Worm (Caenorhabditis elegans) whole organism, L3 larva: ENCODE measurements around the gene lrx-1.

ENCODE experiments used
- R02D3.7 ChIP-seq: fragments of 150-350 bp; optimal IDR thresholded peaks from 2 replicates; lab custom pipeline; 2014; ENCODE audit warnings: missing biosample characterization, missing genetic modification characterization
- ZK546.5 ChIP-seq: sonication (generic microtip); optimal IDR thresholded peaks from 2 replicates; lab custom pipeline; 2017; ENCODE audit warnings: missing biosample characterization, missing genetic modification characterization
- aly-2 ChIP-seq: fragments of 150-350 bp; optimal IDR thresholded peaks from 2 replicates; lab custom pipeline; 2014; ENCODE audit warnings: missing biosample characterization, missing genetic modification characterization
- ama-1 ChIP-seq: fragments of 150-350 bp; optimal IDR thresholded peaks from 2 replicates; lab custom pipeline; 2018
- ceh-16 ChIP-seq: sonication (generic microtip); optimal IDR thresholded peaks from 2 replicates; lab custom pipeline; 2017; ENCODE audit warnings: missing biosample characterization, missing genetic modification characterization
- ceh-28 ChIP-seq: fragments of 150-350 bp; optimal IDR thresholded peaks from 2 replicates; lab custom pipeline; 2014; ENCODE audit warnings: missing biosample characterization, missing genetic modification reagents, missing genetic modification characterization
- ceh-82 ChIP-seq: fragments of 150-350 bp; optimal IDR thresholded peaks from 2 replicates; lab custom pipeline; 2014; ENCODE audit warnings: missing biosample characterization, missing genetic modification characterization
- ceh-9 ChIP-seq: sonication (generic microtip); optimal IDR thresholded peaks from 2 replicates; lab custom pipeline; 2018; ENCODE audit warnings: missing biosample characterization, missing genetic modification characterization
- daf-12 ChIP-seq: fragments of 150-350 bp; optimal IDR thresholded peaks from 2 replicates; lab custom pipeline; 2014; ENCODE audit warnings: missing biosample characterization, missing genetic modification reagents, missing genetic modification characterization
- egl-27 ChIP-seq: sonication (generic microtip); optimal IDR thresholded peaks from 4 replicates; lab custom pipeline; 2017; ENCODE audit warnings: missing biosample characterization, missing genetic modification reagents, missing genetic modification characterization
- elt-2 ChIP-seq: sonication (generic microtip); optimal IDR thresholded peaks from 2 replicates; lab custom pipeline; 2016; ENCODE audit warnings: missing genetic modification reagents, mild to moderate bottlenecking, missing genetic modification characterization, missing compliant biosample characterization
- elt-3 ChIP-seq, 3 experiments: fragments of 150-350 bp in 1 of 3; sonication (generic microtip) in 2 of 3; optimal IDR thresholded peaks; 2 replicates in 2 of 3; 4 replicates in 1 of 3; lab custom pipeline; 2014 to 2017; ENCODE audit warnings: missing biosample characterization in 3 of 3, missing genetic modification characterization in 3 of 3
- fkh-10 ChIP-seq: sonication (generic microtip); optimal IDR thresholded peaks from 2 replicates; lab custom pipeline; 2017; ENCODE audit warnings: missing biosample characterization, missing genetic modification reagents, missing genetic modification characterization
- fkh-2 ChIP-seq: fragments of 150-350 bp; optimal IDR thresholded peaks from 2 replicates; lab custom pipeline; 2014; ENCODE audit warnings: missing biosample characterization, missing genetic modification reagents, missing genetic modification characterization
- fos-1 ChIP-seq: fragments of 150-350 bp; optimal IDR thresholded peaks from 2 replicates; lab custom pipeline; 2014; ENCODE audit warnings: missing biosample characterization, missing genetic modification characterization
- hmg-11 ChIP-seq: sonication (generic microtip); optimal IDR thresholded peaks from 2 replicates; lab custom pipeline; 2016; ENCODE audit warnings: missing genetic modification characterization, missing compliant biosample characterization
- jun-1 ChIP-seq: fragments of 150-350 bp; optimal IDR thresholded peaks from 2 replicates; lab custom pipeline; 2014; ENCODE audit warnings: missing biosample characterization, missing genetic modification reagents, missing genetic modification characterization
- lin-15B ChIP-seq: fragments of 150-350 bp; optimal IDR thresholded peaks from 2 replicates; lab custom pipeline; 2014; ENCODE audit warnings: missing biosample characterization, missing genetic modification characterization
- lin-39 ChIP-seq: fragments of 150-350 bp; optimal IDR thresholded peaks from 2 replicates; lab custom pipeline; 2018; ENCODE audit warnings: missing biosample characterization, missing genetic modification reagents, missing genetic modification characterization
- lsy-12 ChIP-seq: sonication (generic microtip); optimal IDR thresholded peaks from 2 replicates; lab custom pipeline; 2016; ENCODE audit warnings: mild to moderate bottlenecking, missing genetic modification characterization, missing compliant biosample characterization
- mdl-1 ChIP-seq: fragments of 150-350 bp; optimal IDR thresholded peaks from 2 replicates; lab custom pipeline; 2014; ENCODE audit warnings: missing biosample characterization, missing genetic modification characterization
- mml-1 ChIP-seq: fragments of 150-350 bp; sonication (generic microtip); optimal IDR thresholded peaks from 3 replicates; lab custom pipeline; 2014; ENCODE audit warnings: missing biosample characterization, missing genetic modification characterization
- nfya-1 ChIP-seq: sonication (generic microtip); optimal IDR thresholded peaks from 2 replicates; lab custom pipeline; 2017; ENCODE audit warnings: missing genetic modification characterization, mild to moderate bottlenecking, missing compliant biosample characterization, antibody characterized with exemption, moderate library complexity; ENCODE audit not compliant: insufficient read depth
- nhr-11 ChIP-seq: fragments of 150-350 bp; optimal IDR thresholded peaks from 2 replicates; lab custom pipeline; 2014; ENCODE audit warnings: missing biosample characterization, missing genetic modification characterization
- nhr-12 ChIP-seq: fragments of 150-350 bp; optimal IDR thresholded peaks from 2 replicates; lab custom pipeline; 2014; ENCODE audit warnings: missing biosample characterization, missing genetic modification characterization
- nhr-23 ChIP-seq: fragments of 150-350 bp; optimal IDR thresholded peaks from 2 replicates; lab custom pipeline; 2014; ENCODE audit warnings: missing biosample characterization, missing genetic modification reagents, missing genetic modification characterization
- nhr-237 ChIP-seq: fragments of 150-350 bp; optimal IDR thresholded peaks from 2 replicates; lab custom pipeline; 2014; ENCODE audit warnings: missing biosample characterization, missing genetic modification characterization
- nhr-28 ChIP-seq: fragments of 150-350 bp; optimal IDR thresholded peaks from 2 replicates; lab custom pipeline; 2014; ENCODE audit warnings: missing biosample characterization, missing genetic modification characterization
- nhr-43 ChIP-seq: sonication (generic microtip); optimal IDR thresholded peaks from 2 replicates; lab custom pipeline; 2016; ENCODE audit warnings: mild to moderate bottlenecking, missing genetic modification characterization, missing compliant biosample characterization; ENCODE audit not compliant: poor library complexity, severe bottlenecking
- nhr-67 ChIP-seq: fragments of 150-350 bp; optimal IDR thresholded peaks from 2 replicates; lab custom pipeline; 2014; ENCODE audit warnings: missing biosample characterization, missing genetic modification characterization
- nhr-76 ChIP-seq: fragments of 150-350 bp; sonication (generic microtip); optimal IDR thresholded peaks from 5 replicates; lab custom pipeline; 2014; ENCODE audit warnings: missing biosample characterization, missing genetic modification characterization
- nhr-77 ChIP-seq: fragments of 150-350 bp; optimal IDR thresholded peaks from 2 replicates; lab custom pipeline; 2014; ENCODE audit warnings: missing biosample characterization, missing genetic modification characterization
- pha-4 ChIP-seq: fragments of 150-350 bp; optimal IDR thresholded peaks from 2 replicates; lab custom pipeline; 2014; ENCODE audit warnings: missing biosample characterization, missing genetic modification reagents, missing genetic modification characterization
- pqm-1 ChIP-seq: fragments of 150-350 bp; optimal IDR thresholded peaks from 2 replicates; lab custom pipeline; 2017; ENCODE audit warnings: missing biosample characterization, missing genetic modification characterization, inconsistent platforms
- sea-2 ChIP-seq: fragments of 150-350 bp; sonication (generic microtip); optimal IDR thresholded peaks from 4 replicates; lab custom pipeline; 2014; ENCODE audit warnings: missing biosample characterization, missing genetic modification reagents, missing genetic modification characterization
- skn-1 ChIP-seq: fragments of 150-350 bp; optimal IDR thresholded peaks from 2 replicates; lab custom pipeline; 2014; ENCODE audit warnings: missing biosample characterization, missing genetic modification characterization
- snpc-4 ChIP-seq: fragments of 150-350 bp; optimal IDR thresholded peaks from 2 replicates; lab custom pipeline; 2014; ENCODE audit warnings: missing biosample characterization, missing genetic modification characterization
- tbx-2 ChIP-seq: sonication (generic microtip); optimal IDR thresholded peaks from 2 replicates; lab custom pipeline; 2016; ENCODE audit warnings: mild to moderate bottlenecking, missing genetic modification characterization, missing compliant biosample characterization
- unc-39 ChIP-seq: sonication (generic microtip); optimal IDR thresholded peaks from 4 replicates; lab custom pipeline; 2017; ENCODE audit warnings: missing biosample characterization, missing genetic modification characterization
- zag-1 ChIP-seq: fragments of 150-350 bp; optimal IDR thresholded peaks from 2 replicates; lab custom pipeline; 2014; ENCODE audit warnings: missing biosample characterization, missing genetic modification characterization
- ztf-11 ChIP-seq: fragments of 150-350 bp; optimal IDR thresholded peaks from 2 replicates; lab custom pipeline; 2014; ENCODE audit warnings: missing biosample characterization, missing genetic modification characterization
- ztf-4 ChIP-seq: fragments of 150-350 bp; optimal IDR thresholded peaks from 2 replicates; lab custom pipeline; 2014; ENCODE audit warnings: missing biosample characterization, missing genetic modification characterization

The lrx-1 gene

DNA sequence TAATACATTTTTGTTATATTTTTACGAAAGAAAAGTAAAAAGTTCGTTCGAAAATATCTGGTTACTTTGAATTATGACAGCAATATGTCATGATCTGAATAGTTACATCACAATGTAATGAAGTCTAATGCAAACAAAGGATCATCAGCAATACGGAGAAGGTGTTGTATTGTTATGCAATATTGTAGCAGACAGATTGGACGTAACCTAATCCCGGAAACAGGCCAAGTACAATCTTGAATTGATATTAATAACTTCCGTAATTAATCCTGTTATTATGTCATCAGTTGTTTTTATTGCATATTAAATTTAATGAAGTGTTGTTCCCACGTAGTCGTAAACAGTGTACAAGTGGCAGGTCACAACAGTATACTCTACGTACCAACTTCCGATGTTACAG lies 29.1 kb downstream of the lrx-1 start:
- no peak for TF ChIP-seq nhr-43 (tag; lab: Kevin White, UChicago)
- no peak for TF ChIP-seq nhr-28 (tag; lab: Kevin White, UChicago)
- no peak for TF ChIP-seq ztf-11
- TF ChIP-seq nhr-76 (tag; lab: Kevin White, UChicago) = no peak
- TF ChIP-seq ceh-82 (tag; lab: Kevin White, UChicago) = no peak
- TF ChIP-seq ceh-9 = no peak

DNA sequence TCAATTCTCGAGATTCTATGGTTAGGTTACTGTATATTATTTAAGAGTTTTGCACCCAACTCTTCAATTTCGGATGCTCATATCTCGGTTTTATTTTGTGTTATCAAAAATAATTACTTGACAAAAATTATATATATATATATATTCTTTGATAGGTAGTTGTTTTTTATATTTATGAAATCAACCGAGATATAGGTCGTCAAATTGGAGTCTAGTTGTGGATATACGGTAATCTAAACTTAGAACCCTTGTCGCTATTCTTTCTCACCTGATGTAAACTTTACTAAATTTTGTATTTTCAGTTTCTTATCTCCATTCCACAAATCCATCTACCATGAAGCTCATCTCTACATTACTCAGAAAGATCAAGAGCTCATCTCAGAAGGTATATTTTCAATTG lies 30.8 kb downstream of the lrx-1 start, which contains the start of gene F55C5.10:
Gene F55C5.10 (plus strand): TSS at position 301 of the 400 bp plus-strand sequence.
- TF ChIP-seq mdl-1 (tag; lab: Kevin White, UChicago) = no peak
- no peak for TF ChIP-seq lsy-12 (tag; lab: Kevin White, UChicago)
- TF ChIP-seq pqm-1 (tag; lab: Kevin White, UChicago) = no peak
- no peak for TF ChIP-seq nhr-76 (tag; lab: Kevin White, UChicago)
- no peak for TF ChIP-seq unc-39 (tag; lab: Kevin White, UChicago)

DNA sequence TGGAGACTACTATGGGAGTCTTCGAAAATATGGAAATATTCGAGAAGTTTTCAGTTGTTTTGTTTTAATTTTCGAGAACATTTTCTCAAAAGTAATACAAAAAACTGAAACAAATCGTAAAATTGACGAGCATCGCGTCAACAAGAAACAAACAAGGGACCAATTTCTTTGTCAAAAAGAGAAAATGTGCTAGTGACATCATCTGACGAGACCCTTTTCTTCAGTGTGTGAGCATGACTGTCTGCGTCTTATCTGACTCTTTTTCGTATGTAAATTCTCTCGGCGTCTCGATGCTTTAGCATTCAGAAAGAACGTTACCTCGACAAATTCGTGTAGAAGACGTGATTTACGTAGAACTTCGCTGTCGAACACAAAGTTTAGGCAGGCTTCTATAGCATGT lies 35.3 kb downstream of the lrx-1 start:
- TF ChIP-seq nhr-12 (tag; lab: Kevin White, UChicago) = no peak
- TF ChIP-seq daf-12 (tag; lab: Kevin White, UChicago) = no peak
- TF ChIP-seq nfya-1 = peak; percentile 25
- TF ChIP-seq pha-4 (tag; lab: Kevin White, UChicago) = no peak
- no peak for TF ChIP-seq R02D3.7 (tag; lab: Kevin White, UChicago)
- no peak for TF ChIP-seq fkh-2 (tag; lab: Kevin White, UChicago)
- TF ChIP-seq nhr-23 (tag; lab: Kevin White, UChicago) = no peak
- peak; percentile 40 for TF ChIP-seq fkh-10 (GFP tag; lab: Kevin White, UChicago)
- TF ChIP-seq zag-1 = no peak
- no peak for TF ChIP-seq nhr-76 (tag; lab: Kevin White, UChicago)
- peak; percentile 42 for TF ChIP-seq lin-39 (tag; lab: Kevin White, UChicago)
- TF ChIP-seq aly-2 (tag; lab: Kevin White, UChicago) = no peak
- no peak for TF ChIP-seq unc-39 (tag; lab: Kevin White, UChicago)
- no peak for TF ChIP-seq jun-1 (tag; lab: Kevin White, UChicago)
- TF ChIP-seq snpc-4 (tag; lab: Kevin White, UChicago) = no peak
- TF ChIP-seq nhr-43 (tag; lab: Kevin White, UChicago) = no peak
- TF ChIP-seq skn-1 (tag; lab: Kevin White, UChicago) = no peak
- TF ChIP-seq ztf-11 = no peak

DNA sequence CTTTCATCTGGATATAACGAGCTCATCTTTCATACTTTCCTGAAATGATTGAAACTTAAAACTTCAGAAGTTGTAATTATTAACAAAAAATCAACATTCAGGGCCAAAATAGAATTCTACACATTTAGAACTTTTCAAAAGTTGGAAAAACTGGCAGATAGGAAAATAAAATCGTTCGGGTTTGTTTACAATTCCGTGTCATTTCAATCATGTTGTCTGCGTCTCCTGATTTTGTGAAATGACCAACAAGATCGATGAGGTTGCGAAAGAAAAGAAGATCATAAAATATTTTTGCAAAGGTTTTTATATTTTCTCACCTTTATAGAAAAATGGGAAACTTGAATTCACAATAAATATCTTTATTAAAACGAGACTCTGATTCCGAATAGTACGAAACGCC lies 36.2 kb downstream of the lrx-1 start, which contains the start of gene rskd-1:
Gene rskd-1 (minus strand): TSS at position 39 of the 400 bp plus-strand sequence.
- TF ChIP-seq nhr-237 (tag; lab: Kevin White, UChicago) (no peak), elt-2 (tag; lab: Kevin White, UChicago) (peak; percentile 0), pha-4 (tag; lab: Kevin White, UChicago) (peak; percentile 95)

DNA sequence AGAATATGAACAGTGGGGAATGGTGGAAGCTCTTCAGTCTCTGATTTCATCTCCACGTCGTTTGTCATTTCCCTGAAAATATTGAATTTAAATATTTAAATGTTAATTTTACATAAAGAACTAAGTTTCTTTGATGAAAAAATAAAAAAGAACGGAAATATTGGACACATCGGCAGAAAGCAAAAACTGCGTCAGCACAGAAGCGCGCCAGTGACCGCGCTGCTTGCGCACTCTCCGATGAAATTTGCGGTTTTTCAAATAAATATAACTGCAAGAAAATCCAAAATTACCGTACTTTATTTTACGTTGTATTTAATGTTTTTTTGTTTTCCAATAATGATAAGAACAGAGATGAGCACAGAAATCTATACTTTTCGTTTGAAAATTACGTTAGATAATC lies 39.2 kb downstream of the lrx-1 start, which contains the start of the genes srpa-68 and srh-16:
Gene srpa-68 (minus strand): TSS at position 72 of the 400 bp plus-strand sequence.
Gene srh-16 (plus strand): TSS at position 275 of the 400 bp plus-strand sequence.
- TF ChIP-seq elt-3 (tag; optimal IDR thresholded peaks at IDR 0.05; lab: Kevin White, UChicago) (no peak), nhr-12 (tag; lab: Kevin White, UChicago) (no peak), jun-1 (tag; lab: Kevin White, UChicago) (peak; percentile 74), sea-2 (GFP tag; lab: Kevin White, UChicago) (no peak), nfya-1 (peak; percentile 89), ztf-4 (peak; percentile 6), nhr-77 (tag; lab: Kevin White, UChicago) (peak; percentile 52), nhr-67 (tag; lab: Kevin White, UChicago) (no peak), lsy-12 (tag; lab: Kevin White, UChicago) (peak; percentile 79), unc-39 (tag; lab: Kevin White, UChicago) (no peak), R02D3.7 (tag; lab: Kevin White, UChicago) (peak; percentile 86), nhr-76 (tag; lab: Kevin White, UChicago) (no peak), nhr-23 (tag; lab: Kevin White, UChicago) (peak; percentile 87), ama-1 (lab: Kevin White, UChicago) (peak; percentile 35), ceh-9 (no peak), hmg-11 (tag; lab: Kevin White, UChicago) (peak; percentile 93), fos-1 (no peak), tbx-2 (peak; percentile 87), ceh-28 (peak; percentile 63), lin-39 (tag; lab: Kevin White, UChicago) (peak; percentile 70), fkh-2 (tag; lab: Kevin White, UChicago) (no peak), ceh-16 (tag; lab: Kevin White, UChicago) (no peak), pha-4 (tag; lab: Kevin White, UChicago) (peak; percentile 92), nhr-28 (tag; lab: Kevin White, UChicago) (no peak), lin-15B (peak; percentile 85), mml-1 (tag; lab: Kevin White, UChicago) (no peak), egl-27 (no peak), ZK546.5 (tag; lab: Kevin White, UChicago) (peak; percentile 1), daf-12 (tag; lab: Kevin White, UChicago) (no peak), zag-1 (peak; percentile 11), nhr-11 (tag; lab: Kevin White, UChicago) (peak; percentile 56), snpc-4 (tag; lab: Kevin White, UChicago) (peak; percentile 87), elt-2 (tag; lab: Kevin White, UChicago) (peak; percentile 61), ceh-82 (tag; lab: Kevin White, UChicago) (peak; percentile 49), ztf-11 (no peak)
